Fruit fly (Drosophila melanogaster) whole organism, embryonic: ENCODE measurements around the gene CG42449.

Experiments
- ATbp ChIP-seq: fragments of 200-800 bp; sonication (Bioruptor generic); optimal IDR thresholded peaks from 2 replicates; lab custom pipeline; 2017; ENCODE audit warnings: missing biosample characterization, mild to moderate bottlenecking, missing genetic modification characterization, missing genetic modification reagents
- Ada2b ChIP-seq: fragments of 200-800 bp; sonication (Bioruptor generic); IDR thresholded peaks from 2 replicates; pipeline ENCODE4 v1.3.6; 2022; ENCODE audit warnings: missing biosample characterization, missing genetic modification characterization
- B-H2 ChIP-seq: fragments of 200-800 bp; sonication (Bioruptor generic); optimal IDR thresholded peaks from 2 replicates; lab custom pipeline; 2018; ENCODE audit warnings: missing biosample characterization, mild to moderate bottlenecking, missing genetic modification characterization
- Blimp-1 ChIP-seq: fragments of 200-800 bp; sonication (Bioruptor generic); optimal IDR thresholded peaks from 3 replicates; lab custom pipeline; 2018; ENCODE audit warnings: missing biosample characterization, missing genetic modification characterization, mild to moderate bottlenecking, moderate library complexity, missing genetic modification reagents
- CG10366 ChIP-seq: fragments of 200-800 bp; sonication (Bioruptor generic); IDR thresholded peaks from 2 replicates; pipeline ENCODE4 v1.3.6; 2022; ENCODE audit warnings: missing biosample characterization, missing genetic modification characterization
- CG14050 ChIP-seq: fragments of 200-800 bp; sonication (Bioruptor generic); IDR thresholded peaks from 3 replicates; pipeline ENCODE4 v1.3.6; 2022; ENCODE audit warnings: missing biosample characterization, missing genetic modification characterization
- CG14441 ChIP-seq: fragments of 200-800 bp; sonication (Bioruptor generic); IDR thresholded peaks from 2 replicates; pipeline ENCODE4 v1.3.6; 2022; ENCODE audit warnings: missing biosample characterization, missing genetic modification characterization
- CG1647 ChIP-seq: fragments of 200-800 bp; sonication (Bioruptor generic); optimal IDR thresholded peaks from 3 replicates; lab custom pipeline; 2016; ENCODE audit warnings: missing biosample characterization, missing genetic modification characterization
- CG17912 ChIP-seq: fragments of 200-800 bp; sonication (Bioruptor generic); optimal IDR thresholded peaks from 2 replicates; lab custom pipeline; 2018; ENCODE audit warnings: missing biosample characterization, mild to moderate bottlenecking, missing genetic modification characterization
- CG33213 ChIP-seq: fragments of 200-800 bp; sonication (Bioruptor generic); optimal IDR thresholded peaks from 3 replicates; lab custom pipeline; 2016; ENCODE audit warnings: missing biosample characterization, missing genetic modification characterization
- CG7271 ChIP-seq: fragments of 200-800 bp; sonication (Bioruptor generic); optimal IDR thresholded peaks from 2 replicates; lab custom pipeline; 2018; ENCODE audit warnings: missing biosample characterization, mild to moderate bottlenecking, missing genetic modification characterization, moderate library complexity
- CG7987 ChIP-seq: fragments of 200-800 bp; sonication (Bioruptor generic); optimal IDR thresholded peaks from 2 replicates; lab custom pipeline; 2018; ENCODE audit warnings: missing biosample characterization, mild to moderate bottlenecking, missing genetic modification characterization, moderate library complexity
- CG8290 ChIP-seq, 3 experiments: fragments of 200-800 bp; sonication (Bioruptor generic); optimal IDR thresholded peaks; 2 replicates each; lab custom pipeline; 2016 to 2019; ENCODE audit warnings: missing biosample characterization in 3 of 3, missing genetic modification characterization in 3 of 3, mild to moderate bottlenecking in 2 of 3, moderate library complexity in 1 of 3
- CG9437 ChIP-seq: fragments of 200-800 bp; sonication (Bioruptor generic); optimal IDR thresholded peaks from 2 replicates; lab custom pipeline; 2018; ENCODE audit warnings: missing biosample characterization, mild to moderate bottlenecking, missing genetic modification characterization
- CHES-1-like ChIP-seq: fragments of 200-800 bp; sonication (Bioruptor generic); optimal IDR thresholded peaks from 2 replicates; lab custom pipeline; 2016; ENCODE audit warnings: missing biosample characterization, missing genetic modification characterization
- Dbx ChIP-seq: fragments of 200-800 bp; sonication (Bioruptor generic); IDR thresholded peaks from 3 replicates; pipeline ENCODE4 v1.3.6; 2022; ENCODE audit warnings: missing biosample characterization, missing genetic modification characterization
- E2f2 ChIP-seq: fragments of 200-800 bp; sonication (Bioruptor generic); IDR thresholded peaks from 2 replicates; pipeline ENCODE4 v1.3.6; 2022; ENCODE audit warnings: missing biosample characterization, missing genetic modification characterization
- HLH54F ChIP-seq: fragments of 200-800 bp; sonication (Bioruptor generic); optimal IDR thresholded peaks from 3 replicates; lab custom pipeline; 2016; ENCODE audit warnings: missing biosample characterization, missing genetic modification characterization
- HLHmδ ChIP-seq: fragments of 200-800 bp; sonication (Bioruptor generic); optimal IDR thresholded peaks from 2 replicates; lab custom pipeline; 2018; ENCODE audit warnings: missing biosample characterization, mild to moderate bottlenecking, missing genetic modification characterization, moderate library complexity
- HmgZ ChIP-seq: fragments of 200-800 bp; sonication (Bioruptor generic); optimal IDR thresholded peaks from 2 replicates; lab custom pipeline; 2018; ENCODE audit warnings: missing biosample characterization, mild to moderate bottlenecking, missing genetic modification characterization
- Hmr ChIP-seq: fragments of 200-800 bp; sonication (Bioruptor generic); optimal IDR thresholded peaks from 3 replicates; lab custom pipeline; 2017; ENCODE audit warnings: mild to moderate bottlenecking, missing biosample characterization, missing genetic modification reagents, missing genetic modification characterization
- Lhr ChIP-seq: fragments of 200-800 bp; sonication (Bioruptor generic); optimal IDR thresholded peaks from 3 replicates; lab custom pipeline; 2017; ENCODE audit warnings: mild to moderate bottlenecking, missing biosample characterization, missing genetic modification reagents, missing genetic modification characterization
- Neu2 ChIP-seq: fragments of 200-800 bp; sonication (Bioruptor generic); optimal IDR thresholded peaks from 3 replicates; lab custom pipeline; 2016; ENCODE audit warnings: missing biosample characterization, missing genetic modification characterization, borderline replicate concordance
- Nf-YB ChIP-seq: fragments of 200-800 bp; sonication (Bioruptor generic); optimal IDR thresholded peaks from 3 replicates; lab custom pipeline; 2019; ENCODE audit warnings: missing biosample characterization, mild to moderate bottlenecking, missing genetic modification characterization, moderate library complexity
- PHDP ChIP-seq: fragments of 200-800 bp; sonication (Bioruptor generic); optimal IDR thresholded peaks from 3 replicates; lab custom pipeline; 2018; ENCODE audit warnings: missing biosample characterization, mild to moderate bottlenecking, missing genetic modification characterization, moderate library complexity
- Six4 ChIP-seq: fragments of 200-800 bp; sonication (Bioruptor generic); optimal IDR thresholded peaks from 2 replicates; lab custom pipeline; 2016; ENCODE audit warnings: missing biosample characterization, missing genetic modification characterization
- Sry-δ ChIP-seq: fragments of 200-800 bp; sonication (Bioruptor generic); optimal IDR thresholded peaks from 2 replicates; lab custom pipeline; 2016; ENCODE audit warnings: missing biosample characterization, missing genetic modification characterization
- ato ChIP-seq: fragments of 200-800 bp; sonication (Bioruptor generic); IDR thresholded peaks from 2 replicates; pipeline ENCODE4 v1.3.6; 2022; ENCODE audit warnings: missing biosample characterization, missing genetic modification characterization; ENCODE audit not compliant: partially characterized antibody
- az2 ChIP-seq: fragments of 200-800 bp; sonication (Bioruptor generic); optimal IDR thresholded peaks from 3 replicates; lab custom pipeline; 2016; ENCODE audit warnings: missing biosample characterization, missing genetic modification characterization
- danr ChIP-seq: fragments of 200-800 bp; sonication (Bioruptor generic); IDR thresholded peaks from 2 replicates; pipeline ENCODE4 v1.3.6; 2022; ENCODE audit warnings: missing biosample characterization, missing genetic modification characterization
- fd64A ChIP-seq: fragments of 200-800 bp; sonication (Bioruptor generic); optimal IDR thresholded peaks from 3 replicates; lab custom pipeline; 2018; ENCODE audit warnings: missing biosample characterization, mild to moderate bottlenecking, missing genetic modification characterization
- ftz-f1 ChIP-seq: fragments of 200-800 bp; sonication (Bioruptor generic); optimal IDR thresholded peaks from 2 replicates; lab custom pipeline; 2016; ENCODE audit warnings: missing biosample characterization, missing genetic modification characterization
- gro ChIP-seq: fragments of 200-800 bp; sonication (Bioruptor generic); optimal IDR thresholded peaks from 2 replicates; lab custom pipeline; 2016; ENCODE audit warnings: missing biosample characterization, missing genetic modification characterization
- hb ChIP-seq: fragments of 200-800 bp; sonication (Bioruptor generic); IDR thresholded peaks from 3 replicates; pipeline ENCODE4 v1.3.6; 2022; ENCODE audit warnings: missing biosample characterization, missing genetic modification characterization; ENCODE audit not compliant: partially characterized antibody
- jigr1 ChIP-seq: fragments of 200-800 bp; sonication (Bioruptor generic); IDR thresholded peaks from 3 replicates; pipeline ENCODE4 v1.3.6; 2022; ENCODE audit warnings: missing biosample characterization, missing genetic modification characterization
- jumu ChIP-seq: fragments of 200-800 bp; sonication (Bioruptor generic); optimal IDR thresholded peaks from 3 replicates; lab custom pipeline; 2016; ENCODE audit warnings: missing biosample characterization, missing genetic modification characterization
- klu ChIP-seq: fragments of 200-800 bp; sonication (Bioruptor generic); IDR thresholded peaks from 2 replicates; pipeline ENCODE4 v1.3.6; 2022; ENCODE audit warnings: missing biosample characterization, missing genetic modification characterization
- knrl ChIP-seq: fragments of 200-800 bp; sonication (Bioruptor generic); IDR thresholded peaks from 3 replicates; pipeline ENCODE4 v1.3.6; 2022; ENCODE audit warnings: missing biosample characterization, missing genetic modification characterization; ENCODE audit not compliant: partially characterized antibody
- lbe ChIP-seq: fragments of 200-800 bp; sonication (Bioruptor generic); optimal IDR thresholded peaks from 2 replicates; lab custom pipeline; 2016; ENCODE audit warnings: missing biosample characterization, mild to moderate bottlenecking, missing genetic modification characterization
- pros ChIP-seq: fragments of 200-800 bp; sonication (Bioruptor generic); optimal IDR thresholded peaks from 3 replicates; lab custom pipeline; 2019; ENCODE audit warnings: missing biosample characterization, mild to moderate bottlenecking, missing genetic modification characterization, moderate library complexity
- rib ChIP-seq: fragments of 200-800 bp; sonication (Bioruptor generic); IDR thresholded peaks from 2 replicates; pipeline ENCODE4 v1.3.6; 2022; ENCODE audit warnings: missing biosample characterization, missing genetic modification characterization
- row ChIP-seq: fragments of 200-800 bp; sonication (Bioruptor generic); IDR thresholded peaks from 3 replicates; pipeline ENCODE4 v1.3.6; 2022; ENCODE audit warnings: missing biosample characterization, missing genetic modification characterization
- sc ChIP-seq, 3 experiments: fragments of >200 bp in 2 of 3; fragments of 200-800 bp in 1 of 3; sonication (Bioruptor generic) in 1 of 3; optimal IDR thresholded peaks; 2 replicates in 2 of 3; 3 replicates in 1 of 3; lab custom pipeline; 2017; ENCODE audit warnings: mild to moderate bottlenecking in 1 of 3, missing biosample characterization in 1 of 3, missing genetic modification characterization in 1 of 3, missing genetic modification reagents in 1 of 3
- sens ChIP-seq: fragments of 200-800 bp; sonication (Bioruptor generic); peaks from one replicate; lab custom pipeline; 2016; ENCODE audit warnings: missing biosample characterization, missing genetic modification characterization
- sug ChIP-seq: fragments of 200-800 bp; optimal IDR thresholded peaks from 2 replicates; lab custom pipeline; 2019; ENCODE audit warnings: missing biosample characterization, mild to moderate bottlenecking, missing genetic modification characterization, moderate library complexity
- tgo ChIP-seq: fragments of 200-800 bp; sonication (Bioruptor generic); IDR thresholded peaks from 3 replicates; pipeline ENCODE4 v1.3.6; 2022; ENCODE audit warnings: missing biosample characterization, missing genetic modification characterization
- tna ChIP-seq: fragments of 200-800 bp; sonication (Bioruptor generic); IDR thresholded peaks from 2 replicates; pipeline ENCODE4 v1.3.6; 2022; ENCODE audit warnings: missing biosample characterization, missing genetic modification characterization; ENCODE audit not compliant: partially characterized antibody
- unc-4 ChIP-seq: fragments of 200-800 bp; sonication (Bioruptor generic); IDR thresholded peaks from 2 replicates; pipeline ENCODE4 v1.3.6; 2022; ENCODE audit warnings: missing biosample characterization, missing genetic modification characterization; ENCODE audit not compliant: partially characterized antibody
- zen2 ChIP-seq: fragments of 200-800 bp; sonication (Bioruptor generic); IDR thresholded peaks from 3 replicates; pipeline ENCODE4 v1.3.6; 2022; ENCODE audit warnings: missing biosample characterization, missing genetic modification characterization; ENCODE audit not compliant: partially characterized antibody

Gene CG42449

DNA sequence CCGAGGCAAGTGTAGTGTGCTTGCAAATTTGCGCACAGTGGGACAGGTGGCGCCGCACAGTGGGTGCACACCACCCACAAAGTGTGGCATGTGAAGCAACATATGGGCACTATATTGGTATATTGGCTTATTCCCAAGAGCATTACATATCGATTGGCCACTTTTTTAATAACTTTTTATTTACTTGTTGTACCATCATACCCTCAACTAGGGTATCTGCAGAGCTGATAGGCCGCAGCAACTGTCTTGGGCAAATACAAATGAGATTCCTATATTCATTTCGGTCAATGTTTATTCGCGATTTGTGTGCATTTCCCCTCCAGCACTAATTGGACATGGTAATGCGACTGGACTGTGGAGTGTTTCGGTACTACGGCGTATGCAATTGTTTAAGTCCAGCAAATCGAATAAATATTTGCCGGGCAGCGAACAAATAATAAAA, 41.7 kb downstream of the CG42449 start (continued):
- TF ChIP-seq B-H2 (GFP tag; lab: Kevin White, UChicago) (no peak), CG14050 (peak; percentile 28; the same call in 1 of the 3 replicates), knrl (GFP tag; lab: Robert Waterston, UW) (no peak), danr (GFP tag; lab: Robert Waterston, UW) (peak; percentile 11; the same call in 1 of the 2 replicates), unc-4 (GFP tag; lab: Robert Waterston, UW) (no peak), zen2 (GFP tag; lab: Robert Waterston, UW) (no peak), tna (GFP tag; lab: Robert Waterston, UW) (no peak), CG10366 (GFP tag; lab: Robert Waterston, UW) (peak; percentile 40; the same call in 1 of the 2 replicates), sens (GFP tag; lab: Kevin White, UChicago) (peak; percentile 94), sc (optimal IDR thresholded peaks at IDR 0.05; lab: Kevin White, UChicago) (no peak), sc (GFP tag; optimal IDR thresholded peaks at IDR 0.05; lab: Kevin White, UChicago) (peak; percentile 65), Ada2b (GFP tag; lab: Robert Waterston, UW) (peak; percentile 54), klu (GFP tag; lab: Robert Waterston, UW) (no peak), HmgZ (tag; lab: Kevin White, UChicago) (no peak), Six4 (GFP tag; lab: Kevin White, UChicago) (peak; percentile 10), az2 (peak; percentile 43), CHES-1-like (GFP tag; lab: Kevin White, UChicago) (peak; percentile 15), rib (GFP tag; lab: Robert Waterston, UW) (no peak), CG1647 (peak; percentile 1), tgo (peak; percentile 38; the same call in 1 of the 3 replicates), ato (no peak), Blimp-1 (peak; percentile 30), CG7271 (peak; percentile 24), CG17912 (no peak), CG9437 (GFP tag; lab: Kevin White, UChicago) (no peak), Hmr (no peak), Neu2 (GFP tag; lab: Kevin White, UChicago) (no peak), Lhr (GFP tag; lab: Kevin White, UChicago) (peak; percentile 40), jigr1 (GFP tag; lab: Robert Waterston, UW) (peak; percentile 41; the same call in 1 of the 3 replicates), CG8290 (GFP tag; optimal IDR thresholded peaks at IDR 0.05; lab: Kevin White, UChicago) (no peak), CG8290 (tag; optimal IDR thresholded peaks at IDR 0.05; lab: Kevin White, UChicago) (peak in 1 of 2 experiments; percentile 76), HLHmδ (GFP tag; lab: Kevin White, UChicago) (peak; percentile 41), Sry-δ (GFP tag; lab: Kevin White, UChicago) (no peak), CG7987 (peak; percentile 36), fd64A (peak; percentile 75), ftz-f1 (GFP tag; lab: Kevin White, UChicago) (no peak), Nf-YB (peak; percentile 29), hb (GFP tag; lab: Robert Waterston, UW) (no peak), jumu (GFP tag; lab: Kevin White, UChicago) (no peak), sug (no peak), HLH54F (peak; percentile 30), Dbx (GFP tag; lab: Robert Waterston, UW) (0 out of 3 replicates have a peak, but pooled peaks have one; percentile 7), E2f2 (GFP tag; lab: Robert Waterston, UW) (no peak), pros (no peak), gro (no peak), CG33213 (GFP tag; lab: Kevin White, UChicago) (peak; percentile 56), ATbp (GFP tag; lab: Kevin White, UChicago) (peak; percentile 85), row (peak; percentile 53), PHDP (tag; lab: Kevin White, UChicago) (peak; percentile 63), CG14441 (peak; percentile 73), lbe (GFP tag; lab: Kevin White, UChicago) (no peak)
